Worm (Caenorhabditis elegans) whole organism, L4 larva: ENCODE results near the gene tsen-54.

Experiments used
- F49E8.2 ChIP-seq: sonication (generic microtip); optimal IDR thresholded peaks from 2 replicates; lab custom pipeline; 2016; ENCODE audit warnings: missing compliant biosample characterization, mild to moderate bottlenecking, missing genetic modification characterization, borderline replicate concordance
- dpl-1 ChIP-seq: fragments of 150-350 bp; optimal IDR thresholded peaks from 2 replicates; lab custom pipeline; 2014; ENCODE audit warnings: missing biosample characterization, missing genetic modification reagents, missing genetic modification characterization
- nhr-237 ChIP-seq: sonication (generic microtip); optimal IDR thresholded peaks from 2 replicates; lab custom pipeline; 2017; ENCODE audit warnings: missing biosample characterization, missing genetic modification characterization
- rbr-2 ChIP-seq: sonication (generic microtip); optimal IDR thresholded peaks from 2 replicates; lab custom pipeline; 2016; ENCODE audit warnings: missing genotype, missing genetic modification characterization, missing compliant biosample characterization

- TF ChIP-seq F49E8.2 (no peak), rbr-2 (tag; lab: Kevin White, UChicago) (no peak), dpl-1 (GFP tag; lab: Kevin White, UChicago) (no peak), nhr-237 (no peak)
Measured at ce11 chrIV:1917819-1918218, 30.2 kb upstream of the tsen-54 start, which contains the start of gene elt-6.
